Fruit fly (Drosophila melanogaster) Kc167 (cell line): ENCODE results near the gene CG32568.

ENCODE experiments used
- Myc ChIP-seq: fragments of >200 bp; optimal IDR thresholded peaks from 2 replicates; lab custom pipeline; 2017; ENCODE audit warnings: missing external identifiers
- Sin3A ChIP-seq: fragments of >200 bp; optimal IDR thresholded peaks from 2 replicates; lab custom pipeline; 2018; ENCODE audit warnings: missing external identifiers
- h ChIP-seq: fragments of >200 bp; optimal IDR thresholded peaks from 3 replicates; lab custom pipeline; 2018; ENCODE audit warnings: missing external identifiers
- insv ChIP-seq: fragments of >200 bp; optimal IDR thresholded peaks from 3 replicates; lab custom pipeline; 2018; ENCODE audit warnings: missing external identifiers
- psq ChIP-seq: fragments of >200 bp; optimal IDR thresholded peaks from 2 replicates; lab custom pipeline; 2017; ENCODE audit warnings: missing external identifiers
- ttk ChIP-seq: sonication (Bioruptor generic); optimal IDR thresholded peaks from 2 replicates; lab custom pipeline; 2017; ENCODE audit warnings: missing external identifiers

CG32568 gene

DNA sequence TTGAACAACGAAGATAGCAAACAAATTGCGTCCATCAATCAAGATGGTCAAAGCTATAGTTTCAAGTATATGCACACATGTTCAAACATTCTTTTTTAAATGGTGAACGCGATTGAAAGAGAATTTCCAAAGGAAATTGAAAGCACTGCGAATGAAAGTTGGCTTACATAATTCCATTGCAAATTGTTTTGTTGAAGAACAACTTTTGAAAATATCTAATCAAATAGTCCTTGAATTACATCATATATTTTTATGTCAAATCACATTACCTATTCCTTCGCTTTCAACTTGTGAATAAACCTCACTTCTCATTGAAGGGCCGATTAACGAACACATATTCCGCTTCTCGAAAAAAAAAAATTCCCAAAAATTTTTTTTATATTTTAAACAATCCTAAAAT is at the start of gene CG32568:
TSS of gene CG32568 (plus strand) at position 301 of the 400 bp plus-strand sequence.
- TF ChIP-seq Sin3A (lab: Kevin White, UChicago): no peak
- no peak for TF ChIP-seq Myc
- no peak for TF ChIP-seq ttk (lab: Kevin White, UChicago)

DNA sequence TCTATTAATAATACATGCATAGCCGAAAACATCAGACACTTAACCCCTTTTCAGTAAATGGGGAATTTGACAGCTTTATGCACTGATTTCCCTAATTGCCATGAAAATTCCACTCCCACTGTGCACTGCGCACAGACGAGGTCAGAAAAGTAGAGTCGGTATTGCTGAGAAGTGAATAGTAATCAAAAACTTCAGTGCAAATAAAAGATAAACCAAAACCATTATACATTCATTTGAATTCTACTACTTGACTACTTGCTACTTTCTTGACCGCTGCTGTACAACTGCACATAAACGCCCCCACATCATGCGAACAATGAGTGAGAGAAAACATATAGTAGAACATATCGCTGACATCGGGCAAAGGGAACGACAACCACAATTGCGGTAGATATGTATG is 49.3 kb upstream of the CG32568 start:
- TF ChIP-seq ttk (lab: Kevin White, UChicago) (no peak), Myc (no peak), psq (lab: Kevin White, UChicago) (no peak), Sin3A (lab: Kevin White, UChicago) (no peak), insv (lab: Kevin White, UChicago) (no peak), h (no peak)

DNA sequence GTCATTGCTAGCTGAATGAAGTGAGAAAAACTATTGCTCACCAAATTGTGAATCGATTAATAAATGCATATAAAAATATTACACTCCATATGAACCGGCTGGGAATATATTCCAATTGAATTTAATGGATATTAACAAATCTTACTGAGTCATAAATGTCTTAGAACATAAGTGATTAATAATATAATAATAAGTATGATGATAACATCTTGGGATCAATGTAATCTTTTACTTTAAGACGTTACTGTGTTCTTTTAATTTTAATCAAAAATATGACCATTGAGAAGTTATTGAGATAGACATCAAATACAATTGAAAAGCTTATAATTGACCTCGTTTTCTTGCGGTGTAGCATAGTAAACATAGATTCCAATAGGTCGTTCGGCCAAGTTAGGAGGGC is 48.4 kb upstream of the CG32568 start:
- TF ChIP-seq psq (lab: Kevin White, UChicago) (no peak), Myc (no peak), Sin3A (lab: Kevin White, UChicago) (no peak), ttk (lab: Kevin White, UChicago) (no peak), insv (lab: Kevin White, UChicago) (no peak), h (no peak)

DNA sequence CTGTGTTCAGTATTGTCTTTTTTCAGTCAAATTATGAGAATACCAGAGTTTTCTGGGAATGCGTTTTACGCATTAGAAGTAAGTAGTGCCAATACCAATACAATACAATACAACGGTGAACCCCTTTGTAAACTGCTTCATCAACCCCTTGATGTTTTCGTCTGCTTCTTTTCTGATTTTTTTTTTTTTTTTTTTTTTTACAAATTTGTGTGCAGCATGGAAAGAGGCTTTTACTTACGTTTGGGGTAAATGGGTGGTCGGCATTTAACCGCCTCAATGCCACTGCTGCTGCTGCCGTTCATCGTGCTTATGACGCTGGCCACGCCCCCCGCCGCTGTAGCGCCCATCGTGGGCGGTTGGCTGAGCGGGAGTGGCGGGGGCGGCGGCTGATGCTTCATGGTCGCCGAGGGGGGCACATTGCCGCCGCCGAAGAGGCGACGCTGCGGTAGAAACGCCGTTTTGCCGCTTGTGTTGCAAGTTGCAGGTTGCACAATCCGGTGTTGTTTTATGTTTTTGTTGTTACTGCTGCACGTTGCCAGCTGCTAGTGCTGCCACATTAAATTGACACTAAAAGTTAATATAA is 46.8 kb upstream of the CG32568 start:
- TF ChIP-seq insv (lab: Kevin White, UChicago) (no peak), psq (lab: Kevin White, UChicago) (no peak), Myc (no peak), Sin3A (lab: Kevin White, UChicago) (no peak), h (no peak), ttk (lab: Kevin White, UChicago) (no peak)

DNA sequence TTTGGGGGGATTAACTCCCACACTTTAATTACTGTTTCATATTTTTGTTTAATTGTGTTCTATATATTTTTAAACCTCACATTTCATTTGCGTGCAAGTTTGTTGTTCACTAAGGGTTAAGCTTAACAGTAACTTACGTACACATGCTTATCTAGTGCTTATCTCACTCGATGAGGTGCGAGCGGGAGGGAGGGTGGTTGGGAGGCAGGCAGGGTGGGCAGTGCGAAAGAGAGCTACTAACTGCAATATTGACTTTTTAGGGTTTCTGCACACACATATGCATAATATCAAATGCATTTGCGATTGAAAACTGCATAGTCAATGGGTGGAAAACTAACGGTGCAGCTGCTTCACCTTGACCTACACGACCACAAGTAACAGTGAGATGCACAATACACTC is 46.2 kb upstream of the CG32568 start:
- TF ChIP-seq ttk (lab: Kevin White, UChicago) (no peak), Myc (no peak), Sin3A (lab: Kevin White, UChicago) (no peak), insv (lab: Kevin White, UChicago) (no peak), psq (lab: Kevin White, UChicago) (no peak), h (no peak)

DNA sequence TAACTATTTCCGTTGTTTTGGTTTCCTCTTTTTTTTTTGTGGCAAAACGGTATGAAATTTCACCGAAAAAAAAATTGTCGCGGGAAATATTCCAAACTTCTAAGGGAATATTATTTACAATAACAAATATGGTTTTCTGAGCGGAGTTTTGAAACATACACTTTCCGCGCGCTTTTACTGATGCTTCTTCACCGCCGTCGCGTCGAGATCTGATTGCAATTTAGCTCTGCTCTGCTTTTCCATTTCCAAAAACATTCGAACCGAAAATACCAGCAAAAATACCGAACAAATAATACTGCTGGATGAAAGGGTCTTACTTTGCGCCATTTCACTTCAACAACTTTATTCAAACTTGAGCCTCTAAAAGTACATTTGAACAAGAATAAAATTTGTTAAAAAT is 45.7 kb upstream of the CG32568 start, which contains the start of gene Septin4:
TSS of gene Septin4 (minus strand) at position 215 of the 400 bp plus-strand sequence.
- TF ChIP-seq insv (lab: Kevin White, UChicago) (no peak), h (no peak), ttk (lab: Kevin White, UChicago) (no peak), psq (lab: Kevin White, UChicago) (no peak), Sin3A (lab: Kevin White, UChicago) (no peak), Myc (no peak)

DNA sequence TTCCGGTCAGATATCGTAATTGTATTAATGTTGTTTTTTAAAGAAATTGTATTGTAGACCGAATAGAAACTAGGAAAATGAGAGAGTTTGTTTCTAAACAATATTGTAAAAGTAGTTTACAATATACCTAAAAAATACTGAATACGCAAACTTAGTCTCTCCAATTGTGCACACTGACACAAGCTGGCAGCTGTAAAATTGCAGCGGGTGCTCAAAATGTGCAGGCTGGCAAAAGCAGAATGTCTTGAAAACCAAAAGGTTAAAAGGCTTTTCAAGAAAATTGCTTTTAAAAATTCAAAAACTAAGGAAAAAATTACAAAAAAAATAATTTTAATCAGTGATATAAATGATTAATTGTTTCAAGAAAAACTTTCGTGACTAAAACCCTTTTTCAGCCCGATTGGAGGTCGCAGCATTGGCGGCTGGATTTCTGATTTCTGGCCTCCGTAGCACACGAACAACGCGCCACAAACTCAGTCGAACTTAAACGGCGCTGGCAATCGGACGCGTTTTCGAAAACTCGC is 45.0 kb upstream of the CG32568 start, which contains the start of gene CG4678:
TSS of gene CG4678 (plus strand) at position 474 of the 524 bp plus-strand sequence.
- no peak for TF ChIP-seq ttk (lab: Kevin White, UChicago)
- TF ChIP-seq h: no peak

DNA sequence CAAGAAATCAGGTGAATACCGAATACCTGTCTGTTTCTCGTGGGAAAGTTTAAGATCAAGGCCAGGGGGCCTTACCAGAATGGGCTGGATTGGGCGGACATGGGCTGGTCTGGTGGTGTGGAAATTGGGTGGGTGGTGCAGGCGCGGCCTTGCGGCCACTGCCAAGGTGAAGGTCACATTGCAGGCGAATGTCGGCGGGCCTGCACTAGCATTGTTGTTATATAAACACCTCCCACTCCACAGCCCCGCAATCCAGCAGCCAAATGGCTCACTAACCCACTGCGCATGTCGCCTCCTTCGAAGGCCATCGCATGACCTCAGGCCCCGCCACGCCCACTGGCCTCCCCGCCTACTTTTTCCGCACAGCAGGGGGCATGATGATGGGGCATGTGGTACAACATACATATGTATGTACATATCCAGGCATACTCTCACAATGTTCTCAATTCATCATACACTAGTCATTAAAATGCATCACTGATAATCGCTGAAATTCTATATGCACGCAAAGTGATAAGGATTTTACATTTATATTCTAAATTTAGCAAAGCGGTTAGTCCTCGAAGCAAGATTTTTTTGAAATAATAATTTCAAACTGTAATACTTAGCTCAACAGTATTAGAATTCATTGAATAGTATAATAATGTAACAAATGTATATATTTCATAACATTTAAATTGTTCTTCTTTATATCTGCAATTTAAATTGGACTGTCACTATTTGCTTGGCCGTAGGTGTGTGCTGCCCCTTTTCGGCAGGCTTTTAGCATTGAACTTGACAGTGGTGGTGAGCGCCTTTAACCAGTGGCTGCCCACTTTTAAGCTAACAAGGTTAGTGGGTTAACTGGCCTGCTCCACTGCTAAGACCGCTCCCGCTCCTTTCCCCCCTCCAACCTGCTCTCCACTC is 43.8 kb upstream of the CG32568 start:
- no peak for TF ChIP-seq Sin3A (lab: Kevin White, UChicago)
- no peak for TF ChIP-seq psq (lab: Kevin White, UChicago)
- TF ChIP-seq ttk (lab: Kevin White, UChicago): no peak
- no peak for TF ChIP-seq insv (lab: Kevin White, UChicago)
- no peak for TF ChIP-seq Myc
- no peak for TF ChIP-seq h

DNA sequence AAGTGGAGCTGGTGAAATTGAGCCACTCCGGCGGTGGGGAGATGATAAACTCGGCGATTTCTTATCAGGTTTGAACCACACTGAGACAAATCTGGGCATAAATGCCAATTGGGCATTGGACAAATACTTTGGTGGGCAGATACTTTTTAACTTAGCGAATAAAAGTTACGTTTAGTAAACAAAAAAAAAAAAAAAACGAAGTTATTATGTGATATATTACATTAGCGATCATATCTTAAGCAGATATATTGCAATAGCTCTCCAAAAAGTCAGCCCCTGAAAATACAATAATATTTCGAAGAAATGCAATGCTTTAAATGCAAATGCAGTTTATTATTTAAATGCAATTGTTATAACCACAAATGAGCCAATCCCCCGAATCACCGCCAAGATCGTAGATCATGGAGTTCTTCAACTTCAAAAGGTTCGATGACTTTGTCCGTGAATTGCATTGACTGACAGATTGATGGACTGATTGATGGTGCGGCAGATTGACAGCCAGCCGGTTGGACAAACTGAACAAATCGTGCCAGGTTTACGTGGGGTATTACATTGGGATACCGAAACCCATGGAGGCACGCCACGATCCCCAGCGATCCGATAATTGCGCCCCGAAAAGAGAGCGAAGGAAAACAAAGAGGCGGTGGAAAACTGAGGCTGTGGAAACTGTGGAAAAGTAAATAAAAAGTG is 42.7 kb upstream of the CG32568 start:
- no peak for TF ChIP-seq psq (lab: Kevin White, UChicago)
- TF ChIP-seq h: no peak
- TF ChIP-seq Myc: no peak
- TF ChIP-seq ttk (lab: Kevin White, UChicago): no peak
- no peak for TF ChIP-seq Sin3A (lab: Kevin White, UChicago)
- TF ChIP-seq insv (lab: Kevin White, UChicago): no peak

DNA sequence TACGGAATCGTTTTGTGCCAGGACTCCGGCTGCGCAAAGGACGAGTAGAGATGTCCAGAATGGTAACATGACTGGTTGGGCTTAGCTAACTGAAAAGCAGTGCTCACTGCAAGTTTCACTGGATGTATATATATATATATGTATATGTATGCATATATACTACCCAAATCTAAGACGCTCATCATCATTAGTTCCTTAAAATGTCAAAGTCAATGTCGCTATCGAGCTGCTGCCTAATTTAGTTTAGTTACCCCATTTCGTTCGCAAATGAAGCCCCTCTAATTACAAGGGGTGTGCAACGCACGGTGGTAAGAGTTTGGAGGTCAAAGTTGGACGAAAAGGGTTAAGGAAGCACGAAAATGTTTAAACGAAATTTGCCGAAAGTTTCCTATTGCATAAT is 40.6 kb upstream of the CG32568 start, which contains the start of gene CG9676:
TSS of gene CG9676 (minus strand) at position 101 of the 400 bp plus-strand sequence.
- TF ChIP-seq h: no peak
- no peak for TF ChIP-seq psq (lab: Kevin White, UChicago)
- no peak for TF ChIP-seq ttk (lab: Kevin White, UChicago)
- TF ChIP-seq insv (lab: Kevin White, UChicago): no peak
- no peak for TF ChIP-seq Myc
- TF ChIP-seq Sin3A (lab: Kevin White, UChicago): no peak

DNA sequence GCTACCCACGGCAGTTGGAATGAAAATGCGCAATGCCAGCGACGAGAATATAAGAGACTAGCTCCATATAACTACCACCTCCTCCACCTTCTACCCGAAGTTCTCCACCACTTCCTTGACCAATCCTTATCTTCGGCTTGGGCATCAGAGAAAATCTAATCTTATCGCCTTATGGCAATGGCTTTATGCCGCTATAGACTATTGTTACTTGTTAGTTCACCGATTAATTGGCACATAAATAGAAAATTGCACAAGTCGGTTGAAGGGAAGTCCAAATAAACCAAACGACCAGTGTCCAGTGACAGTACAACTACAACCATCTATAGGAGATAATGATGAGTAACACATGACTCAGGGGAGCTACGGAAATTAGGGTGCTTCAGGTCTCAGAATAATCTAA is 38.8 kb upstream of the CG32568 start, which contains the start of gene sphe:
TSS of gene sphe (minus strand) at position 32 of the 400 bp plus-strand sequence.
- TF ChIP-seq psq (lab: Kevin White, UChicago) (no peak), h (no peak), Sin3A (lab: Kevin White, UChicago) (no peak), ttk (lab: Kevin White, UChicago) (no peak)
